Worm (Caenorhabditis elegans): ENCODE measurements around the gene T20B3.14.

The T20B3.14 gene

ce11 chrV:16821270-16821737 is at the start of gene T20B3.14:
Gene T20B3.14 (minus strand): TSS chrV:16821320.
- TF ChIP-seq lin-14 (GFP tag; optimal IDR thresholded peaks at IDR 0.05) (peak; percentile 22), lir-3 (tag; optimal IDR thresholded peaks at IDR 0.05; ENCODE audit: poor library complexity) (no peak)

- TF ChIP-seq efl-3 (GFP tag; optimal IDR thresholded peaks at IDR 0.05) (no peak), hlh-17 (GFP tag; optimal IDR thresholded peaks at IDR 0.05; ENCODE audit: borderline replicate concordance) (no peak), nhr-11 (tag; optimal IDR thresholded peaks at IDR 0.05) (no peak), irx-1 (tag; optimal IDR thresholded peaks at IDR 0.05) (no peak), nhr-90 (tag; optimal IDR thresholded peaks at IDR 0.05; ENCODE audit: poor library complexity) (no peak), egl-13 (tag; optimal IDR thresholded peaks at IDR 0.05) (no peak), nhr-84 (tag; optimal IDR thresholded peaks at IDR 0.05) (no peak), xbp-1 (tag; optimal IDR thresholded peaks at IDR 0.05) (no peak), nhr-85 (tag) (no peak)
These were observed 48.6 kb upstream of the T20B3.14 start, which contains the start of gene clec-33 for ce11 chrV:16869740-16870139. Gene clec-33 (minus strand): TSS chrV:16869840.

ce11 chrV:16865404-16865803 is 44.3 kb upstream of the T20B3.14 start, which contains the start of gene clec-28:
Gene clec-28 (plus strand): TSS chrV:16865704.
- TF ChIP-seq nhr-12 (tag; optimal IDR thresholded peaks at IDR 0.05) (no peak), C16A3.4 (tag; optimal IDR thresholded peaks at IDR 0.05) (no peak), sox-4 (tag; optimal IDR thresholded peaks at IDR 0.05) (no peak), Y116A8C.19 (tag; optimal IDR thresholded peaks at IDR 0.05; ENCODE audit: borderline replicate concordance) (no peak)

- TF ChIP-seq grh-1 (GFP tag; IDR thresholded peaks at IDR 0.05) (no peak), zip-4 (GFP tag; optimal IDR thresholded peaks at IDR 0.05) (no peak), sox-4 (tag; optimal IDR thresholded peaks at IDR 0.05) (no peak), mep-1 (tag; optimal IDR thresholded peaks at IDR 0.05) (no peak), mef-2 (tag; optimal IDR thresholded peaks at IDR 0.05) (no peak), lin-13 (GFP tag; optimal IDR thresholded peaks at IDR 0.05) (no peak), nhr-28 (tag; optimal IDR thresholded peaks at IDR 0.05) (no peak), ztf-11 (tag; optimal IDR thresholded peaks at IDR 0.05) (no peak), nhr-237 (tag; optimal IDR thresholded peaks at IDR 0.05) (no peak), unc-86 (tag; optimal IDR thresholded peaks at IDR 0.05) (no peak), ceh-8 (GFP tag; optimal IDR thresholded peaks at IDR 0.05) (no peak), nhr-20 (tag; optimal IDR thresholded peaks at IDR 0.05) (no peak), mab-9 (GFP tag; IDR thresholded peaks at IDR 0.05) (no peak), alr-1 (tag; optimal IDR thresholded peaks at IDR 0.05; ENCODE audit: borderline replicate concordance) (no peak), dpl-1 (GFP tag; optimal IDR thresholded peaks at IDR 0.05) (no peak), efl-3 (GFP tag; optimal IDR thresholded peaks at IDR 0.05) (no peak), nhr-71 (tag; optimal IDR thresholded peaks at IDR 0.05) (no peak)
These were observed 40.6 kb upstream of the T20B3.14 start, which contains the start of the genes clec-32 and clec-24 for ce11 chrV:16861719-16862118. Gene clec-32 (minus strand): TSS chrV:16861819. Gene clec-24 (plus strand): TSS chrV:16862012.

ce11 chrV:16857977-16858479 is 36.9 kb upstream of the T20B3.14 start, which contains the start of the genes clec-31 and clec-22:
Gene clec-31 (minus strand): TSS chrV:16858077.
Gene clec-22 (plus strand): TSS chrV:16858429.
- TF ChIP-seq unc-30 (tag; optimal IDR thresholded peaks at IDR 0.05) (no peak), nhr-71 (tag; optimal IDR thresholded peaks at IDR 0.05) (no peak), ztf-4 (tag; optimal IDR thresholded peaks at IDR 0.05) (no peak), nhr-11 (tag; optimal IDR thresholded peaks at IDR 0.05) (no peak), tbx-2 (tag; optimal IDR thresholded peaks at IDR 0.05) (no peak), swsn-7 (tag; optimal IDR thresholded peaks at IDR 0.05) (no peak), mab-9 (GFP tag; IDR thresholded peaks at IDR 0.05) (no peak), mep-1 (tag; optimal IDR thresholded peaks at IDR 0.05) (no peak), rnt-1 (tag; optimal IDR thresholded peaks at IDR 0.05) (no peak), dpl-1 (GFP tag; optimal IDR thresholded peaks at IDR 0.05) (no peak), aly-2 (tag; optimal IDR thresholded peaks at IDR 0.05) (no peak)
